Worm (Caenorhabditis elegans): ENCODE data around the gene srw-73.

ce11 chrV:16608478-16608877 lies 20.1 kb upstream of the srw-73 start:
- TF ChIP-seq nhr-237 (tag; optimal IDR thresholded peaks at IDR 0.05) (no peak), unc-62 (GFP tag; optimal IDR thresholded peaks at IDR 0.05) (no peak), mdl-1 (tag; optimal IDR thresholded peaks at IDR 0.05) (no peak), ama-1 (optimal IDR thresholded peaks at IDR 0.05) (no peak), lin-39 (tag; optimal IDR thresholded peaks at IDR 0.05) (no peak), blmp-1 (tag; optimal IDR thresholded peaks at IDR 0.05; ENCODE audit: insufficient read depth) (no peak), nhr-11 (tag; optimal IDR thresholded peaks at IDR 0.05) (no peak)

Data from whole organism, L2 larva.